Worm (Caenorhabditis elegans) whole organism, midembryonic: ENCODE measurements around the gene F59A6.11.

Experiments
- T22C8.4 ChIP-seq: fragments of 200-800 bp; sonication (Bioruptor generic); IDR thresholded peaks from 2 replicates; pipeline ENCODE4 v1.3.6; 2022; ENCODE audit warnings: missing genetic modification characterization, missing compliant biosample characterization
- cog-1 ChIP-seq: sonication (generic microtip); optimal IDR thresholded peaks from 2 replicates; lab custom pipeline; 2016; ENCODE audit warnings: missing genetic modification characterization, missing compliant biosample characterization
- flt-1 ChIP-seq: fragments of 200-800 bp; sonication (Bioruptor generic); IDR thresholded peaks from 2 replicates; pipeline ENCODE4 v1.3.6; 2022; ENCODE audit warnings: missing genetic modification characterization, missing compliant biosample characterization
- klf-2 ChIP-seq: fragments of 200-800 bp; sonication (Bioruptor generic); conservative IDR thresholded peaks from 2 replicates; pipeline ENCODE4 v1.3.6; 2022; ENCODE audit warnings: missing genetic modification reagents, missing genetic modification characterization, missing compliant biosample characterization
- med-1 ChIP-seq: sonication (generic microtip); optimal IDR thresholded peaks from 2 replicates; lab custom pipeline; 2017; ENCODE audit warnings: missing genetic modification characterization, mild to moderate bottlenecking, missing compliant biosample characterization, antibody characterized with exemption, missing genetic modification reagents; ENCODE audit not compliant: insufficient read depth
- ref-1 ChIP-seq: fragments of 200-800 bp; sonication (Bioruptor generic); conservative IDR thresholded peaks from 2 replicates; pipeline ENCODE4 v1.3.6; 2022; ENCODE audit warnings: missing genetic modification reagents, missing genetic modification characterization, missing compliant biosample characterization
- tab-1 ChIP-seq: fragments of 200-800 bp; sonication (Bioruptor generic); IDR thresholded peaks from 2 replicates; pipeline ENCODE4 v1.3.6; 2022; ENCODE audit warnings: missing genetic modification characterization, missing compliant biosample characterization
- ztf-23 ChIP-seq: fragments of 200-800 bp; sonication (Bioruptor generic); IDR thresholded peaks from 2 replicates; pipeline ENCODE4 v1.3.6; 2022; ENCODE audit warnings: missing genetic modification reagents, missing genetic modification characterization, missing compliant biosample characterization
- ztf-29 ChIP-seq: fragments of 200-800 bp; sonication (Bioruptor generic); IDR thresholded peaks from 2 replicates; pipeline ENCODE4 v1.3.6; 2022; ENCODE audit warnings: missing genetic modification reagents, missing genetic modification characterization, missing compliant biosample characterization

The F59A6.11 gene

DNA sequence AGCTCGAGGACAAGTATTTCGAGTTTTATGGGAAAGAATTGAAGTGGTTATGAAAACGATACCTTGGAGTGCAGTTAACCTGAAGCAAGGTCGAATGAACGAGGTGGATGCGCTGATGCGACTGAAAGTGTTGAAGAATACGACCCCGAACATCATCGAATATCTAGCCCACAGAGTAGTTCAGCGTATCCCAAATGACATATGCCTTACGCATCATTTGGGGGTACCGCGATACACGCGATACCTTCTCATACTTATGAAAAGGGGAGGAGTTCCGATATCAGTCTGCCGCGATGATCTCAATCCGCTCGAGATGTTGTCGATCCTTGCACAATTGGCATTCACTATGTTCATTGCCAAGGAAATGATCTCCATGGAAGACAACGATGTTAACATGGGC is 8.8 kb downstream of the F59A6.11 start, which contains the start of gene T27F7.12:
TSS of gene T27F7.12 (plus strand) at position 301 of the 400 bp plus-strand sequence.
- TF ChIP-seq ztf-23 (GFP tag; lab: Robert Waterston, UW): no peak
- no peak for TF ChIP-seq ref-1 (GFP tag; lab: Robert Waterston, UW)
- TF ChIP-seq klf-2 (GFP tag; lab: Robert Waterston, UW): no peak
- TF ChIP-seq flt-1 (GFP tag; lab: Robert Waterston, UW): no peak
- TF ChIP-seq T22C8.4: no peak
- TF ChIP-seq cog-1: no peak
- no peak for TF ChIP-seq tab-1 (GFP tag; lab: Robert Waterston, UW)
- TF ChIP-seq med-1: no peak
- TF ChIP-seq ztf-29 (GFP tag; lab: Robert Waterston, UW): no peak

DNA sequence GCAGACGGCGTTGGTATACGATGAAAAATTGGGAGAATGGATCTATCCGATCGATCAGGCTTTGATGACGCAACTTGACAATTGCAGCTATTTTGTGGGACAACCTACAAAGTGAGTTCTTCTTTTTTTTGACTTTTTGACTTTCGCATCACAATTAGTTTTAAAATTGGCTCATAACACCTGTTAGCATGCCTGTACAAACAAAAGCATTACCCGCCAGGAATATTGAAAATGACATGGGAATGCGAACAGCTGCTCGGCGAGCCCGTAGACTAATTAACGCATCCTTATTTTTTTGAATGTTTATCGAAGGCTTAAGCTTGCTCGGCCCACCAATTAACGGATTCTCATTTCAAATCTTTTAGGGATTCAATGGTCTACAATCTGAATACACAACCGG is 11.3 kb downstream of the F59A6.11 start:
- no peak for TF ChIP-seq ref-1 (GFP tag; lab: Robert Waterston, UW)
- no peak for TF ChIP-seq cog-1
- no peak for TF ChIP-seq ztf-29 (GFP tag; lab: Robert Waterston, UW)
- no peak for TF ChIP-seq flt-1 (GFP tag; lab: Robert Waterston, UW)
- TF ChIP-seq med-1: no peak
- no peak for TF ChIP-seq T22C8.4
- no peak for TF ChIP-seq klf-2 (GFP tag; lab: Robert Waterston, UW)

DNA sequence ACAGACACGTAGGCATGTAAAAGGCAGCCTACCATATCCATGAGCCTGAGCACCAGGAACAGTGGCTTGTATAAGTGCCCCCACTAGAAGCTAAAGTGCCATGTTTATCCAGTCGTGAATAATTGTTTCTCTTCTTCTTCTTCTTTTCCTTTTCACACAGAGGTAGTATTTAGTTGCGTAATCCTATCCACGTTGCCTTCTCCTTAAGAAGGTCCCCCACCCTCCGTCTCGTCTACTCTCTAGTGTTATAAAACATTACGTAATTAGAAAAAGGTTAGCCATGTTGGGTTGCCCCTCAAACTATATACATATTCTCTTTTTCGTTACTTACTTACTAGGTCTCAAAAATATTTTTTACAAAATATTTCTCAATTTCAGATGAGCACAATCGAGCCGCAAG is 11.9 kb downstream of the F59A6.11 start:
- no peak for TF ChIP-seq klf-2 (GFP tag; lab: Robert Waterston, UW)
- no peak for TF ChIP-seq ztf-23 (GFP tag; lab: Robert Waterston, UW)
- no peak for TF ChIP-seq ref-1 (GFP tag; lab: Robert Waterston, UW)
- no peak for TF ChIP-seq med-1
- no peak for TF ChIP-seq flt-1 (GFP tag; lab: Robert Waterston, UW)
- TF ChIP-seq T22C8.4: no peak
- TF ChIP-seq tab-1 (GFP tag; lab: Robert Waterston, UW): no peak
- TF ChIP-seq cog-1: no peak
- TF ChIP-seq ztf-29 (GFP tag; lab: Robert Waterston, UW): no peak

DNA sequence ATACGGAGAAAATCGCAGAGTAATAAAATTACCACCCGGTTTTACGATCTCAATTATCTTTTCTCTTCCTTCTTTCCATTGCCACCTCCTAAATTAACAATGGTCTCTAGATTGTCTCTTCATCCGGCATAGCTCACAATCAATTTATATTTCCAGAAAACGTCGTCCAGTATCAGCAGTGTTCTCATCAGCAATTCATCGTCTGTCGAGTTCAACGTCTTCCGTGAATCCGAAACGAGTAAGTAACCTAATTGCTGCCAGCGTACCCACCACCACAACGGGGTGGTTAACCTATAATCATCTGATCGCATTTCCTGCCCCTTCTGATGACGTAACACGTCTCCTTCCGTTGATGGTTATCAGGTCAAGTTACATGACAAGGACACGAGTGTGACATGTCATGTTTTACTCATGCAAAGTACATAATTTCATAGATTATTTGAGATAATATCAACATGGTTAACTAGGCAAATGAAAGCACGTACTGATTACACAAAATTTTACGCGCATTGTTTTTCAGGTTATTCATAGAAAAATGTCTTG is 12.5 kb downstream of the F59A6.11 start:
- no peak for TF ChIP-seq ztf-23 (GFP tag; lab: Robert Waterston, UW)
- no peak for TF ChIP-seq T22C8.4
- no peak for TF ChIP-seq tab-1 (GFP tag; lab: Robert Waterston, UW)
- TF ChIP-seq ref-1 (GFP tag; lab: Robert Waterston, UW): no peak
- TF ChIP-seq med-1: no peak
- no peak for TF ChIP-seq ztf-29 (GFP tag; lab: Robert Waterston, UW)
- TF ChIP-seq flt-1 (GFP tag; lab: Robert Waterston, UW): no peak
- no peak for TF ChIP-seq klf-2 (GFP tag; lab: Robert Waterston, UW)

DNA sequence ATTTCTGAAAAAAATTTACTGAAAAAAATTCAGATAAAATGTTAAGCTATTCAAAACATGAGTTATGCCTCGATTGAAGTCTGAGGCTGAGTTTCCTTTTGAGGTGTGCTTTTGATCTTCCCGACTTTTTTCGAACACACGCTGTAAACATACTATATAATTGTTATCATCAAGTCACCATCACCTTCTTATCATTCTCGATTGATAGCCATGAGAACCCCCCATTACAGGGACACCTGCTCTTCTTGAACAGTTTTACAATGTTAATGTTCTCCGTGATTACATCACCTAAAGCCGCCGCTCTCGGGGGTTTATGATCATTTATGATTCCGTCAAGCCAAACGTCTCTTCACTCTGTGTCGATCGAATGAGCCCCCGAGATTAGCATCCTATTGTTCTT is 14.4 kb downstream of the F59A6.11 start:
- TF ChIP-seq flt-1 (GFP tag; lab: Robert Waterston, UW) (no peak), med-1 (no peak)

DNA sequence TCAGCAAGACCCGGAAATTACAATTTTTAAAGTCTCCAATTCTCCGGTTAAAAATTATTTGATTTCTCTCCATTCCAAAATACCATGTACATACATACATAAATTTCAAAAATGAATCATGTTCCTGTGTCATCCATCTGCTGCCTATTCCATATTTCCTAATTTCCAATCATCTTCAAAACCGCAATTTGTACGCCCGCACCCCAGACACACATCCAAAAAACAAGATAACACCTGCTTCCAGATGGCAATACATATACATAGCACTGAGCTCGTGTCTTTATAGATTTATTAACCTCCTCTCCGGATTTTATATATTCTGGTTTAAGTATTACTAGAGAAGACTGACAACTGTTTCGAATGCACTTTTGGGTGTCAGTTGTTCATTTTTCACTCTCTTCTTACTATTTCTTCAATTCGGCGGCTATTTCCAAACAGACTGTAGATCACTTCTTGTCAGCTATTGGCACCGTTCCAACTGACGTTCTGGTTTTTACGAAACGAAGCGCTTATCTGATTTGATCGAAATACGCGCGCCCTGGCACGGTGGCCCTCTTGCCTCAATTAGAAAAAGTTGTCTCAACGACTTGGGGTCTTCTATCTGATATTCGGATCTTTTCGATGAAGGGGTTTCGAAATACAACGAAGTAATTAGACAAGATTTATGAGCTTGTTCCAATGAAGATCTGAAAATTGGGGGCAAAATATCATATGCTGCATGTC is 16.7 kb downstream of the F59A6.11 start:
- TF ChIP-seq med-1 (no peak), klf-2 (GFP tag; lab: Robert Waterston, UW) (no peak), ztf-29 (GFP tag; lab: Robert Waterston, UW) (no peak), flt-1 (GFP tag; lab: Robert Waterston, UW) (no peak), cog-1 (no peak)

DNA sequence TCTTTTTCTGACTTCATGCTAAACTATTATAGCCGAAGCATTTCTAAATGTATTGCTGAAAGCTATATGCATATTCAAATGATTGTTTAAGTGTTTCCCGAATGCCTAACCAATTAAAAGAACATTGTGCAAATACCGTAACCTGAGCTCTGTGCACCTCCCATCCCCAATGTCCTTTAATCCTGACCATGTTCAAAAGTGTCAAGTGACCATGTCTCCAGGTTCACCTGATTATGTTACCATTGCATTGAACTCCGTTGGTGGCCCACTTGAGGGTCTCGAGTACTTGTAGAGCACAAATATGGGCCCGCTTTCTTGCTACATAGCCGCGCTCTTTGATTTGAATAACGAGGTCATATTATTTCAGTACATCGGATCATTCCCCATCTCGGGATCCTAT is 23.2 kb downstream of the F59A6.11 start:
- TF ChIP-seq flt-1 (GFP tag; lab: Robert Waterston, UW) (no peak), ref-1 (GFP tag; lab: Robert Waterston, UW) (no peak), med-1 (no peak), ztf-29 (GFP tag; lab: Robert Waterston, UW) (no peak), T22C8.4 (no peak), ztf-23 (GFP tag; lab: Robert Waterston, UW) (no peak)

DNA sequence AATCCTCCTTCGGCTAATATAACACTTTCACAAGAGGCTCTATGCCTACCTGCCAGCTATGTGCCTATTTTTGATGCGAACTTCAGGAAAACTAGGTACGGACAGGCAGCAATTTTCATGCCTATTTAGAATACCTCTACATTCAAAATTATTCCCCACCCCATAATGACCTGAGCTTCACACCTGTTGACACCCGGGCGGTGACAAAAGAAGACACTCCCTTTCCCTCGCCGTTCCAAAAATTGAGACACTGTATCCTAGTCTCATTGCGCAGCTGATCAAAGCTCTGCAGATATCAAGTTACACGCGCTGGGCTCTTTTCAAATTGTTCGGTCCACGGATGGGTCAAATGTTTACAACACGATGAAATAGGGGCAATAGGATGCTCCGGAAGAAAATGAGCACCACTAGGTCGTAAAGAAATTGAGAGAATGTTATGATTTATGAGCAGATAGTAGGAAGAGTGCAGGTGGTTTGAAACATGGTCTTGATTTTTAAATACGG is 24.1 kb downstream of the F59A6.11 start:
- no peak for TF ChIP-seq T22C8.4

DNA sequence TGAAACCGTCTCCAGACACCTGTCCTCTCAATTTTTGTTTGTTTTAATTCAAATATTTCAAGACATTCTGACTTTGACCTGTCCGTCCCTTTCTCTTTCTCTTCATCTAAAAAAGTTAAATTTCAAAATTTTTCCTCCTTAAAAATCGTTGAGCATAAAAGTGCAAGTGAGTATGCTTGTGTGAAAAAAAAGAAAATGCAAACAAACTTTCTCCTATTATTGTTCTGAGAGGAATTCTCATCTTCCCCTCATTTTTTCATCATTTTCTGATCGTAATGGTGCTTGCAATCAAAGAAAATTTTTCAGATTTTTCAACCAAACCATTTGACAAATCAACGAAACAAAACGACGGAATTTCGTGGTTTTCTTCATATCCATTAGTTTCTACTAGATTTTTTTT is 29.7 kb downstream of the F59A6.11 start, which contains the start of gene shc-2:
TSS of gene shc-2 (plus strand) at position 301 of the 400 bp plus-strand sequence.
- TF ChIP-seq flt-1 (GFP tag; lab: Robert Waterston, UW): no peak
- no peak for TF ChIP-seq klf-2 (GFP tag; lab: Robert Waterston, UW)
- TF ChIP-seq ztf-29 (GFP tag; lab: Robert Waterston, UW): no peak
- no peak for TF ChIP-seq ref-1 (GFP tag; lab: Robert Waterston, UW)
- no peak for TF ChIP-seq tab-1 (GFP tag; lab: Robert Waterston, UW)
- TF ChIP-seq med-1: no peak
- no peak for TF ChIP-seq T22C8.4
- TF ChIP-seq cog-1: no peak
- no peak for TF ChIP-seq ztf-23 (GFP tag; lab: Robert Waterston, UW)

DNA sequence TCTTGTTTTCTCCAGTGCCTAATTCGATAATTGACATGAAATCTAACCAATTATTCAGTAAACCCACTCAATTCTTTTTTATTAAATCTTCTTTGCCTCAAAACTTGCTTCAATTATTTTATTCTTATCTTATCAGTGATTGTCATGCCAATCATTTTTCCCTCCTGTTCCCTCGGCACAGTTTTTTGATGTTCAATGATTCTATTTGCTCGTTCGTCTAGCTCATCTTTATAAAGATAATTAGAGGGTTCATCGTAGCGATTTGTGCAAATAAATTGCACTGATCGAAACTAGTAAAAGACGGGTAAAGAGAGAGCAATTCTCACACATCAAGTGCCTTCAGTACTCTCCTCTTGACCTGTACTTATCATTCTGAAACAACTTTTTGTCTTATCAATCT is 30.9 kb downstream of the F59A6.11 start:
- TF ChIP-seq ztf-23 (GFP tag; lab: Robert Waterston, UW): no peak

DNA sequence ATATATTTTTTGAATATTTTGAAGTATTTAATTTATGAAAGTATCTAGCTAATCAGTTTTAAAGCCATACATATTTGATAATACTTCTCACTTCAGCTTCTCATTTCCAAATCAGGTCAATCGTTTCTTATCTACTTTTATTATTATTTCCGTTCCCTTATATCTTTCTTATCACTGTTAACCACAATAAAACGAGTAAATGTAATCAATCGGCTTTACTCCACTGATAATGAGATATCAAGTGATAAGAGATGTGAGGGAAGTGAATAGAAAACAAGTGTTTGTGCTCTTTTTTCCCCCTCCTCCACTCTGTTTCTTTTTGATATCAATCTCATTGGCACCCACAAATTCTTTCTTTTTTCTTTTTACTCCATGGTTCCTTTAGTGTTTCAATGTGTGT is 32.0 kb downstream of the F59A6.11 start:
- TF ChIP-seq klf-2 (GFP tag; lab: Robert Waterston, UW) (no peak), flt-1 (GFP tag; lab: Robert Waterston, UW) (no peak), med-1 (no peak), ref-1 (GFP tag; lab: Robert Waterston, UW) (no peak), T22C8.4 (no peak), ztf-23 (GFP tag; lab: Robert Waterston, UW) (no peak), tab-1 (GFP tag; lab: Robert Waterston, UW) (no peak), ztf-29 (GFP tag; lab: Robert Waterston, UW) (no peak), cog-1 (no peak)
